Worm (Caenorhabditis elegans) whole organism, young adult: ENCODE data around the gene F11E6.11.

Experiments
- C06A6.2 ChIP-seq: fragments of 200-800 bp; sonication (Bioruptor generic); conservative IDR thresholded peaks from 2 replicates; pipeline ENCODE4 v1.3.6; 2022; ENCODE audit warnings: missing genetic modification characterization, missing compliant biosample characterization
- C17E4.6 ChIP-seq: fragments of 200-800 bp; sonication (Bioruptor generic); IDR thresholded peaks from 2 replicates; pipeline ENCODE4 v1.3.6; 2022; ENCODE audit warnings: missing genetic modification reagents, missing genetic modification characterization, missing compliant biosample characterization
- F39B2.1 ChIP-seq: fragments of 200-800 bp; sonication (Bioruptor generic); IDR thresholded peaks from 2 replicates; pipeline ENCODE4 v1.3.6; 2022; ENCODE audit warnings: missing genetic modification reagents, missing genetic modification characterization, missing compliant biosample characterization
- F49E8.2 ChIP-seq: sonication (generic microtip); optimal IDR thresholded peaks from 3 replicates; lab custom pipeline; 2017; ENCODE audit warnings: missing genetic modification characterization, mild to moderate bottlenecking, missing compliant biosample characterization, antibody characterized with exemption, moderate library complexity; ENCODE audit not compliant: insufficient read depth
- K11D2.4 ChIP-seq: fragments of 200-800 bp; sonication (Bioruptor generic); IDR thresholded peaks from 2 replicates; pipeline ENCODE4 v1.3.6; 2022; ENCODE audit warnings: missing genetic modification reagents, missing genetic modification characterization, missing compliant biosample characterization
- K12H6.12 ChIP-seq: fragments of 200-800 bp; sonication (Bioruptor generic); optimal IDR thresholded peaks from 2 replicates; lab custom pipeline; 2018; ENCODE audit warnings: mild to moderate bottlenecking, missing genetic modification characterization, missing compliant biosample characterization
- T26A5.8 ChIP-seq: sonication (generic microtip); optimal IDR thresholded peaks from 2 replicates; lab custom pipeline; 2016; ENCODE audit warnings: missing genetic modification characterization, missing compliant biosample characterization
- Y56A3A.18 ChIP-seq: fragments of 200-800 bp; sonication (Bioruptor generic); IDR thresholded peaks from 2 replicates; pipeline ENCODE4 v1.3.6; 2022; ENCODE audit warnings: missing genetic modification reagents, missing genetic modification characterization, missing compliant biosample characterization
- Y67H2A.10 ChIP-seq: fragments of 200-800 bp; sonication (Bioruptor generic); conservative IDR thresholded peaks from 2 replicates; pipeline ENCODE4 v1.3.6; 2022; ENCODE audit warnings: missing genetic modification reagents, missing genetic modification characterization, missing compliant biosample characterization
- aptf-2 ChIP-seq: fragments of 200-800 bp; sonication (Bioruptor generic); conservative IDR thresholded peaks from 2 replicates; pipeline ENCODE4 v1.3.6; 2022; ENCODE audit warnings: missing genetic modification reagents, missing genetic modification characterization, missing compliant biosample characterization
- attf-6 ChIP-seq: fragments of 200-800 bp; sonication (Bioruptor generic); IDR thresholded peaks from 2 replicates; pipeline ENCODE4 v1.3.6; 2022; ENCODE audit warnings: missing genetic modification reagents, missing genetic modification characterization, missing compliant biosample characterization
- bed-1 ChIP-seq: fragments of 200-800 bp; sonication (Bioruptor generic); IDR thresholded peaks from 2 replicates; pipeline ENCODE4 v1.3.6; 2022; ENCODE audit warnings: missing genetic modification reagents, missing genetic modification characterization, missing compliant biosample characterization
- ccch-3 ChIP-seq: fragments of 200-800 bp; sonication (Bioruptor generic); optimal IDR thresholded peaks from 2 replicates; lab custom pipeline; 2018; ENCODE audit warnings: mild to moderate bottlenecking, missing genetic modification characterization, missing compliant biosample characterization
- cebp-1 ChIP-seq, 2 experiments: fragments of 200-800 bp in 1 of 2; sonication (Bioruptor generic) in 1 of 2; sonication (generic microtip) in 1 of 2; IDR thresholded peaks in 1 of 2; optimal IDR thresholded peaks in 1 of 2; 2 replicates each; pipeline versions ENCODE4 v1.3.6 to Lab custom; 2017 to 2022; ENCODE audit warnings: missing compliant biosample characterization in 2 of 2, missing genetic modification characterization in 2 of 2, mild to moderate bottlenecking in 1 of 2, missing genetic modification reagents in 1 of 2, moderate library complexity in 1 of 2
- chd-7 ChIP-seq: sonication (generic microtip); optimal IDR thresholded peaks from 2 replicates; lab custom pipeline; 2016; ENCODE audit warnings: mild to moderate bottlenecking, missing genetic modification characterization, moderate library complexity, missing compliant biosample characterization
- dox-1 ChIP-seq: fragments of 200-800 bp; sonication (Bioruptor generic); IDR thresholded peaks from 2 replicates; pipeline ENCODE4 v1.3.6; 2022; ENCODE audit warnings: missing genetic modification reagents, missing genetic modification characterization, missing compliant biosample characterization
- efl-1 ChIP-seq: fragments of 150-350 bp; optimal IDR thresholded peaks from 2 replicates; lab custom pipeline; 2014; ENCODE audit warnings: missing biosample characterization, missing genetic modification reagents, missing genetic modification characterization
- egl-44 ChIP-seq: fragments of 200-800 bp; sonication (Bioruptor generic); IDR thresholded peaks from 2 replicates; pipeline ENCODE4 v1.3.6; 2022; ENCODE audit warnings: missing genetic modification reagents, missing genetic modification characterization, missing compliant biosample characterization
- egrh-3 ChIP-seq: fragments of 200-800 bp; sonication (Bioruptor generic); IDR thresholded peaks from 2 replicates; pipeline ENCODE4 v1.3.6; 2022; ENCODE audit warnings: missing genetic modification reagents, missing genetic modification characterization, missing compliant biosample characterization
- ekl-4 ChIP-seq: fragments of 200-800 bp; sonication (Bioruptor generic); IDR thresholded peaks from 2 replicates; pipeline ENCODE4 v1.3.6; 2022; ENCODE audit warnings: missing genetic modification reagents, missing genetic modification characterization, missing compliant biosample characterization
- hlh-26 ChIP-seq: fragments of 200-800 bp; sonication (Bioruptor generic); conservative IDR thresholded peaks from 2 replicates; pipeline ENCODE4 v1.3.6; 2022; ENCODE audit warnings: missing genetic modification reagents, missing genetic modification characterization, missing compliant biosample characterization
- hmg-20 ChIP-seq: fragments of 200-800 bp; sonication (Bioruptor generic); IDR thresholded peaks from 2 replicates; pipeline ENCODE4 v1.3.6; 2022; ENCODE audit warnings: missing genetic modification reagents, missing genetic modification characterization, missing compliant biosample characterization
- lin-26 ChIP-seq: fragments of 200-800 bp; sonication (Bioruptor generic); IDR thresholded peaks from 2 replicates; pipeline ENCODE4 v1.3.6; 2022; ENCODE audit warnings: missing genetic modification reagents, missing genetic modification characterization, missing compliant biosample characterization
- lin-35 ChIP-seq, 3 experiments: fragments of 150-350 bp in 2 of 3; sonication (generic microtip) in 1 of 3; optimal IDR thresholded peaks; 2 replicates each; lab custom pipeline; 2014 to 2018; ENCODE audit warnings: missing biosample characterization in 3 of 3, missing genetic modification characterization in 3 of 3, missing genetic modification reagents in 3 of 3
- lin-40 ChIP-seq: sonication (generic microtip); optimal IDR thresholded peaks from 2 replicates; lab custom pipeline; 2016; ENCODE audit warnings: missing genetic modification characterization, mild to moderate bottlenecking, missing compliant biosample characterization, missing genotype, missing genetic modification reagents
- lin-54 ChIP-seq: fragments of 200-800 bp; sonication (Bioruptor generic); optimal IDR thresholded peaks from 2 replicates; lab custom pipeline; 2018; ENCODE audit warnings: mild to moderate bottlenecking, missing genetic modification characterization, missing compliant biosample characterization
- lir-1 ChIP-seq: fragments of 200-800 bp; sonication (Bioruptor generic); conservative IDR thresholded peaks from 2 replicates; pipeline ENCODE4 v1.3.6; 2022; ENCODE audit warnings: missing genetic modification reagents, missing genetic modification characterization, missing compliant biosample characterization
- lsy-27 ChIP-seq: sonication (generic microtip); optimal IDR thresholded peaks from 2 replicates; lab custom pipeline; 2017; ENCODE audit warnings: missing genetic modification characterization, mild to moderate bottlenecking, missing compliant biosample characterization, antibody characterized with exemption, missing genotype, borderline replicate concordance; ENCODE audit not compliant: insufficient read depth
- mxl-1 ChIP-seq: sonication (generic microtip); optimal IDR thresholded peaks from 2 replicates; lab custom pipeline; 2016; ENCODE audit warnings: missing genetic modification characterization, missing compliant biosample characterization
- nhr-120 ChIP-seq: fragments of 200-800 bp; sonication (Bioruptor generic); IDR thresholded peaks from 2 replicates; pipeline ENCODE4 v1.3.6; 2022; ENCODE audit warnings: missing genetic modification characterization, missing compliant biosample characterization
- pbrm-1 ChIP-seq: fragments of 200-800 bp; sonication (Bioruptor generic); IDR thresholded peaks from 2 replicates; pipeline ENCODE4 v1.3.6; 2022; ENCODE audit warnings: missing genetic modification reagents, missing genetic modification characterization, missing compliant biosample characterization
- repo-1 ChIP-seq: sonication (generic microtip); optimal IDR thresholded peaks from 2 replicates; lab custom pipeline; 2017; ENCODE audit warnings: mild to moderate bottlenecking, missing genetic modification characterization, missing compliant biosample characterization
- sea-2 ChIP-seq: fragments of 200-800 bp; sonication (Bioruptor generic); IDR thresholded peaks from 2 replicates; pipeline ENCODE4 v1.3.6; 2022; ENCODE audit warnings: missing genetic modification characterization, missing compliant biosample characterization
- somi-1 ChIP-seq: fragments of 200-800 bp; sonication (Bioruptor generic); optimal IDR thresholded peaks from 2 replicates; lab custom pipeline; 2018; ENCODE audit warnings: mild to moderate bottlenecking, missing genetic modification characterization, missing compliant biosample characterization
- tbx-9 ChIP-seq: sonication (generic microtip); optimal IDR thresholded peaks from 2 replicates; lab custom pipeline; 2016; ENCODE audit warnings: borderline replicate concordance, missing genetic modification characterization, inconsistent platforms, missing compliant biosample characterization
- zfh-2 ChIP-seq: fragments of 200-800 bp; sonication (Bioruptor generic); conservative IDR thresholded peaks from 2 replicates; pipeline ENCODE4 v1.3.6; 2022; ENCODE audit warnings: missing genetic modification reagents, missing genetic modification characterization, missing compliant biosample characterization

The F11E6.11 gene

DNA sequence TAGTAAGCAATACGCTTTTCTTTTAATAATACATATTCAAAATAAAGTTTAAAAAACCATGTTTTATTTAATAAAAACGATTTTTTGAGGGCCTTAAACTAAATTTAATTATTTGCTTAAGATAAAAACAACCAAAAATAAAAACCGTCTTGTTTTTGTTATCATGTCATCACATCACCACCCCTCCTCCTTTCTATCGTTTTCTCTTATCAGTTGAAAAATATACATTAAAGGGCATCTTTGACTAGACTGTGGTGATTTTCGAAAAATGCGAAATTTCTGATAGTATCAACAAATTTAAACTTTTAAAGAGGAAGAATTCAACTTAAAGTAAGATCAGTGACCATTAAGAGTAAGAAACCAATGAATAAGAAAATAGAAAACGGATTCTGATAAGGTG is 36.5 kb upstream of the F11E6.11 start:
- TF ChIP-seq ccch-3 (GFP tag; lab: Kevin White, UChicago) (no peak), cebp-1 (GFP tag; IDR thresholded peaks at IDR 0.05; lab: Robert Waterston, UW) (no peak), cebp-1 (tag; optimal IDR thresholded peaks at IDR 0.05; lab: Kevin White, UChicago) (no peak), mxl-1 (tag; lab: Kevin White, UChicago) (no peak), dox-1 (GFP tag; lab: Robert Waterston, UW) (no peak)
- TF ChIP-seq, all 124 proteins: peak for 0

DNA sequence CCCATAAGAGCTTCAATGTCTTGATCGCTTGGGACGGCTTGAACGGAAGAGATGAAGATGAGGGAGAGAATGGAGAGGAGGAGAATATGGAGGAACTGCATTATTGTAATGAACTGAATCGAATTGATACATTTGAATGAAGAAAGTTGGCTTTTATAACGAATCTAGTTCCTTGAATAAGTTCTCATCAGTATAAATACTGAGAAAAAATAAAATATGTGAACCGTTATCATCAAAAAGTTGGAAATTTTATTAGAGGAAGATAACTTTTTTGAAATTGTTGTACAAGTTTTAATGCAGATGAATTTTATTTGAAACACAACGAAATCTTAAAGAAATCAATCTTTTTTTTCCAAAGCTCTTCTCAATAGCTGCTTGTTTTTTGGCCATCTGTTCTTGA is 35.6 kb upstream of the F11E6.11 start, which contains the start of gene T02D1.7:
TSS of gene T02D1.7 (minus strand) at position 101 of the 400 bp plus-strand sequence.
- TF ChIP-seq T26A5.8 (tag; lab: Kevin White, UChicago) (no peak), Y67H2A.10 (GFP tag; lab: Robert Waterston, UW) (no peak), lin-26 (GFP tag; lab: Robert Waterston, UW) (no peak), hmg-20 (GFP tag; lab: Robert Waterston, UW) (no peak), zfh-2 (GFP tag; lab: Robert Waterston, UW) (no peak), C06A6.2 (no peak), bed-1 (no peak), egl-44 (no peak), pbrm-1 (GFP tag; lab: Robert Waterston, UW) (no peak)
- TF ChIP-seq, all 124 proteins: peak for 0

DNA sequence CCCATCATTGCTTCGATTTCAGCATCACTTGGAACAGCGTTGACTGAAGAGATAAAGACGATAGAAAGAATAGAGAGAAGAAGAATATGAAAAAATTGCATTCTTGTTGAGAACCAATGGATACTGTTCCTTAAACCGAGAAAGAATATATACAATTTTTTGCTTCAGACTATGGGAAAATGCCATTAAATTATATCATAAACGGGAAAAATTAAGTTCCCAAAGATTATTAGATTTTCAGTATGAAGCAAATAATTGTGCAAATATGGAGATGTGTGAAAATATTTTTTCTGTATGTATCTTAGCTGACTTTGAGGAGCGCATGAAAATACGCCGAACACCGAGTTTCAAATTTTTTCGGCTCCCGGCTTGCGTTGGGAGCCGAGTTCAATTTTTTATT is 35.1 kb upstream of the F11E6.11 start, which contains the start of gene T02D1.9:
TSS of gene T02D1.9 (minus strand) at position 101 of the 400 bp plus-strand sequence.
- TF ChIP-seq aptf-2 (no peak), ekl-4 (GFP tag; lab: Robert Waterston, UW) (no peak), attf-6 (GFP tag; lab: Robert Waterston, UW) (no peak), K12H6.12 (tag; lab: Kevin White, UChicago) (no peak), F49E8.2 (no peak), somi-1 (GFP tag; lab: Kevin White, UChicago) (no peak), hmg-20 (GFP tag; lab: Robert Waterston, UW) (no peak)

DNA sequence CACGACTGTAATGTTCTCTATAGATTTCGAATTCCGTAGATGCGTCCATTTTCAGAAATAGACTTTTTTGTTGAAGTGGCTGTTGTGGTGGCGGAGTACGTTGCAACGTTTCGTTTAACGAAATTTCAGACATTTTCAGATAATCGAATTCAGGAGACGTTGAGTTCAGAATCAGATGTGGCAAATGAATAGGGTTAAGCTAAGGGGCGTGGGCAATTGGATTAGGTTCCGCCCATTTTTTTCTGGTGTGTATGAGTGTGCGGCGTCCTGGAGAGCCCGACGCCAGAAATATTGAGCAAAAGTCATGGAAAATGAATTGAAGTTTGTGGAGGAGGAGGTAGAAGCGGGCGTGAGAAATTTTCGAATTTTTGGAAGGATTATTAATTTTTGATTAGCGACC is 29.3 kb upstream of the F11E6.11 start:
- TF ChIP-seq Y56A3A.18 (GFP tag; lab: Robert Waterston, UW), result no peak
- TF ChIP-seq sea-2 (GFP tag; lab: Robert Waterston, UW), result no peak
- no peak for TF ChIP-seq repo-1 (tag; lab: Kevin White, UChicago)
- no peak for TF ChIP-seq lsy-27 (tag; lab: Kevin White, UChicago)
- TF ChIP-seq tbx-9 (tag; lab: Kevin White, UChicago), result no peak
- TF ChIP-seq C17E4.6 (GFP tag; lab: Robert Waterston, UW), result no peak
- no peak for TF ChIP-seq ccch-3 (GFP tag; lab: Kevin White, UChicago)
- TF ChIP-seq K11D2.4 (GFP tag; lab: Robert Waterston, UW), result no peak
- no peak for TF ChIP-seq lin-40

DNA sequence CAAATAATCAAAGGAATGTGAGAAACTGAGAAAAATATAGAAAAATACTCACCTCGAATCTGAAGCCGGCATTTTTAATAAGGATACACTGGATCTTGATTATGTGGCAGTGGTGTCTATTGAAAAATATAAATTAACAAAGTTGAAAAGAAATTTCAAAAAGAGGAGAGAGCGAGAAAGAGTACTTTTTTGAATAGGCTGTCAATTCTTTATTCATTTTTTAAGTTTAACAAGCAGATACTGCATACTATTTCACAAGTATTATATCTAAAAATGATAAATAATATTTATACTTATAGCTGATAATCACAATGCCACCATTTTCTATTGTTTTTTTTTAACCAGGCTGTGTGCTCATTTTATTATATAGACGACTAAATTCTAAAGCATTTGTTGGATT is 24.9 kb upstream of the F11E6.11 start, which contains the start of gene npr-26:
TSS of gene npr-26 (minus strand) at position 101 of the 400 bp plus-strand sequence.
- TF ChIP-seq efl-1 (GFP tag; lab: Kevin White, UChicago), result no peak
- TF ChIP-seq egrh-3, result no peak
- TF ChIP-seq nhr-120 (GFP tag; lab: Robert Waterston, UW), result no peak
- no peak for TF ChIP-seq F49E8.2
- no peak for TF ChIP-seq chd-7 (tag; lab: Kevin White, UChicago)
- TF ChIP-seq lin-54 (GFP tag; lab: Kevin White, UChicago), result no peak
- TF ChIP-seq F39B2.1, result no peak
- no peak for TF ChIP-seq lir-1 (GFP tag; lab: Robert Waterston, UW)
- no peak for TF ChIP-seq hlh-26 (GFP tag; lab: Robert Waterston, UW)
- no peak for TF ChIP-seq lin-35 (GFP tag; optimal IDR thresholded peaks at IDR 0.05; lab: Kevin White, UChicago)
